Fruit fly (Drosophila melanogaster) whole organism, embryonic: ENCODE results near the gene CG4645.

Experiments used
- Atf6 ChIP-seq: fragments of 200-800 bp; sonication (Bioruptor generic); IDR thresholded peaks from 2 replicates; pipeline ENCODE4 v1.3.6; 2022; ENCODE audit warnings: missing biosample characterization, missing genetic modification characterization
- Awh ChIP-seq: fragments of 200-800 bp; sonication (Bioruptor generic); IDR thresholded peaks from 2 replicates; pipeline ENCODE4, ENCODE4 v1.3.6; 2022; ENCODE audit warnings: missing biosample characterization, missing genetic modification characterization
- CG10147 ChIP-seq: fragments of 200-800 bp; sonication (Bioruptor generic); optimal IDR thresholded peaks from 2 replicates; lab custom pipeline; 2019; ENCODE audit warnings: missing biosample characterization, mild to moderate bottlenecking, missing genetic modification characterization, moderate library complexity
- CG10431 ChIP-seq: fragments of 200-800 bp; sonication (Bioruptor generic); optimal IDR thresholded peaks from 3 replicates; lab custom pipeline; 2018; ENCODE audit warnings: missing biosample characterization, mild to moderate bottlenecking, missing genetic modification characterization
- CG10959 ChIP-seq: fragments of 200-800 bp; sonication (Bioruptor generic); IDR thresholded peaks from 2 replicates; pipeline ENCODE4 v1.3.6; 2022; ENCODE audit warnings: missing biosample characterization, missing genetic modification characterization
- CG11247 ChIP-seq: fragments of 200-800 bp; sonication (Bioruptor generic); IDR thresholded peaks from 2 replicates; pipeline ENCODE4 v1.3.6; 2022; ENCODE audit warnings: missing biosample characterization, missing genetic modification characterization
- CG12071 ChIP-seq: fragments of 200-800 bp; sonication (Bioruptor generic); optimal IDR thresholded peaks from 3 replicates; lab custom pipeline; 2018; ENCODE audit warnings: missing biosample characterization, mild to moderate bottlenecking, missing genetic modification characterization
- CG13287 ChIP-seq: fragments of 200-800 bp; sonication (Bioruptor generic); IDR thresholded peaks from 2 replicates; pipeline ENCODE4 v1.3.6; 2022; ENCODE audit warnings: missing biosample characterization, missing genetic modification characterization; ENCODE audit not compliant: partially characterized antibody
- CG13424 ChIP-seq: fragments of 200-800 bp; sonication (Bioruptor generic); optimal IDR thresholded peaks from 2 replicates; lab custom pipeline; 2019; ENCODE audit warnings: missing biosample characterization, mild to moderate bottlenecking, missing genetic modification characterization, moderate library complexity
- CG14667 ChIP-seq: fragments of 200-800 bp; sonication (Bioruptor generic); IDR thresholded peaks from 2 replicates; pipeline ENCODE4 v1.3.6; 2022; ENCODE audit warnings: missing biosample characterization, missing genetic modification characterization
- CG15601 ChIP-seq: fragments of 200-800 bp; sonication (Bioruptor generic); optimal IDR thresholded peaks from 3 replicates; lab custom pipeline; 2019; ENCODE audit warnings: missing biosample characterization, mild to moderate bottlenecking, missing genetic modification characterization, moderate library complexity
- CG15696 ChIP-seq: fragments of 200-800 bp; sonication (Bioruptor generic); optimal IDR thresholded peaks from 2 replicates; lab custom pipeline; 2019; ENCODE audit warnings: missing biosample characterization, mild to moderate bottlenecking, missing genetic modification characterization, moderate library complexity
- CG16815 ChIP-seq: fragments of 200-800 bp; sonication (Bioruptor generic); optimal IDR thresholded peaks from 3 replicates; lab custom pipeline; 2017; ENCODE audit warnings: missing biosample characterization, mild to moderate bottlenecking, missing genetic modification characterization
- CG16863 ChIP-seq: fragments of 200-800 bp; sonication (Bioruptor generic); optimal IDR thresholded peaks from 3 replicates; lab custom pipeline; 2016; ENCODE audit warnings: missing biosample characterization, missing genetic modification characterization
- CG17912 ChIP-seq: fragments of 200-800 bp; sonication (Bioruptor generic); optimal IDR thresholded peaks from 2 replicates; lab custom pipeline; 2018; ENCODE audit warnings: missing biosample characterization, mild to moderate bottlenecking, missing genetic modification characterization
- CG2202 ChIP-seq: fragments of 200-800 bp; sonication (Bioruptor generic); optimal IDR thresholded peaks from 2 replicates; lab custom pipeline; 2018; ENCODE audit warnings: missing biosample characterization, mild to moderate bottlenecking, missing genetic modification characterization
- CG7271 ChIP-seq: fragments of 200-800 bp; sonication (Bioruptor generic); optimal IDR thresholded peaks from 2 replicates; lab custom pipeline; 2018; ENCODE audit warnings: missing biosample characterization, mild to moderate bottlenecking, missing genetic modification characterization, moderate library complexity
- CG8478 ChIP-seq: fragments of >200 bp; optimal IDR thresholded peaks from 2 replicates; lab custom pipeline; 2018
- CG9215 ChIP-seq: fragments of 200-800 bp; sonication (Bioruptor generic); IDR thresholded peaks from 2 replicates; pipeline ENCODE4 v1.3.6; 2022; ENCODE audit warnings: missing biosample characterization, missing genetic modification characterization
- Dbx ChIP-seq: fragments of 200-800 bp; sonication (Bioruptor generic); IDR thresholded peaks from 3 replicates; pipeline ENCODE4 v1.3.6; 2022; ENCODE audit warnings: missing biosample characterization, missing genetic modification characterization
- Dip3 ChIP-seq: fragments of 200-800 bp; sonication (Bioruptor generic); optimal IDR thresholded peaks from 3 replicates; lab custom pipeline; 2016; ENCODE audit warnings: missing biosample characterization, missing genetic modification characterization
- Doc2 ChIP-seq: fragments of 200-800 bp; sonication (Bioruptor generic); IDR thresholded peaks from 2 replicates; pipeline ENCODE4 v1.3.6; 2022; ENCODE audit warnings: missing biosample characterization, missing genetic modification characterization
- Drgx ChIP-seq: fragments of 200-800 bp; sonication (Bioruptor generic); IDR thresholded peaks from 2 replicates; pipeline ENCODE4 v1.3.6; 2022; ENCODE audit warnings: missing biosample characterization, missing genetic modification characterization
- H15 ChIP-seq: fragments of 200-800 bp; sonication (Bioruptor generic); IDR thresholded peaks from 3 replicates; pipeline ENCODE4 v1.3.6; 2022; ENCODE audit warnings: missing biosample characterization, missing genetic modification characterization
- HLH4C ChIP-seq: fragments of 200-800 bp; sonication (Bioruptor generic); IDR thresholded peaks from 3 replicates; pipeline ENCODE4 v1.3.6; 2022; ENCODE audit warnings: missing biosample characterization, missing genetic modification characterization; ENCODE audit not compliant: partially characterized antibody
- Hand ChIP-seq: fragments of 200-800 bp; sonication (Bioruptor generic); optimal IDR thresholded peaks from 2 replicates; lab custom pipeline; 2017; ENCODE audit warnings: mild to moderate bottlenecking, missing biosample characterization, missing genetic modification reagents, missing genetic modification characterization
- Hey ChIP-seq: fragments of 200-800 bp; sonication (Bioruptor generic); optimal IDR thresholded peaks from 3 replicates; lab custom pipeline; 2018; ENCODE audit warnings: missing biosample characterization, mild to moderate bottlenecking, missing genetic modification characterization
- MTF-1 ChIP-seq: fragments of 200-800 bp; sonication (Bioruptor generic); optimal IDR thresholded peaks from 2 replicates; lab custom pipeline; 2018; ENCODE audit warnings: missing biosample characterization, mild to moderate bottlenecking, missing genetic modification characterization, borderline replicate concordance
- NK7.1 ChIP-seq: fragments of 200-800 bp; sonication (Bioruptor generic); optimal IDR thresholded peaks from 3 replicates; lab custom pipeline; 2016; ENCODE audit warnings: missing biosample characterization, missing genetic modification characterization
- Rfx ChIP-seq: fragments of 200-800 bp; sonication (Bioruptor generic); IDR thresholded peaks from 2 replicates; pipeline ENCODE4 v1.3.6; 2022; ENCODE audit warnings: missing biosample characterization, missing genetic modification characterization
- Rx ChIP-seq: fragments of 200-800 bp; sonication (Bioruptor generic); IDR thresholded peaks from 2 replicates; pipeline ENCODE4 v1.3.6; 2022; ENCODE audit warnings: missing biosample characterization, missing genetic modification characterization
- Stat92E ChIP-seq, 3 experiments: fragments of >200 bp in 2 of 3; fragments of 200-800 bp in 1 of 3; sonication (Bioruptor generic) in 1 of 3; optimal IDR thresholded peaks; 2 replicates each; lab custom pipeline; 2017 to 2019; ENCODE audit warnings: missing biosample characterization in 3 of 3, missing genetic modification characterization in 3 of 3, mild to moderate bottlenecking in 1 of 3, moderate library complexity in 1 of 3
- YL-1 ChIP-seq: fragments of 200-800 bp; sonication (Bioruptor generic); optimal IDR thresholded peaks from 3 replicates; lab custom pipeline; 2017; ENCODE audit warnings: missing biosample characterization, mild to moderate bottlenecking, missing genetic modification characterization
- amos ChIP-seq: fragments of 200-800 bp; sonication (Bioruptor generic); IDR thresholded peaks from 2 replicates; pipeline ENCODE4 v1.3.6; 2022; ENCODE audit warnings: missing biosample characterization, missing genetic modification characterization; ENCODE audit not compliant: partially characterized antibody
- ase ChIP-seq: fragments of 200-800 bp; sonication (Bioruptor generic); IDR thresholded peaks from 3 replicates; pipeline ENCODE4 v1.3.6; 2022; ENCODE audit warnings: missing biosample characterization, missing genetic modification characterization
- az2 ChIP-seq: fragments of 200-800 bp; sonication (Bioruptor generic); optimal IDR thresholded peaks from 3 replicates; lab custom pipeline; 2016; ENCODE audit warnings: missing biosample characterization, missing genetic modification characterization
- bcd ChIP-seq: fragments of 200-800 bp; sonication (Bioruptor generic); optimal IDR thresholded peaks from 2 replicates; lab custom pipeline; 2017; ENCODE audit warnings: missing biosample characterization, mild to moderate bottlenecking, missing genetic modification characterization
- chinmo ChIP-seq: fragments of 200-800 bp; sonication (Bioruptor generic); IDR thresholded peaks from 4 replicates; pipeline ENCODE4 v1.3.6; 2022; ENCODE audit warnings: missing biosample characterization, missing genetic modification characterization; ENCODE audit not compliant: partially characterized antibody
- crol ChIP-seq: fragments of 200-800 bp; sonication (Bioruptor generic); IDR thresholded peaks from 2 replicates; pipeline ENCODE4 v1.3.6; 2022; ENCODE audit warnings: missing biosample characterization, missing genetic modification characterization
- fu2 ChIP-seq: fragments of 200-800 bp; sonication (Bioruptor generic); optimal IDR thresholded peaks from 2 replicates; lab custom pipeline; 2016; ENCODE audit warnings: missing biosample characterization, missing genetic modification characterization
- hbn ChIP-seq: fragments of 200-800 bp; sonication (Bioruptor generic); IDR thresholded peaks from 2 replicates; pipeline ENCODE4 v1.3.6; 2022; ENCODE audit warnings: missing biosample characterization, missing genetic modification characterization; ENCODE audit not compliant: partially characterized antibody
- ind ChIP-seq: fragments of 200-800 bp; sonication (Bioruptor generic); optimal IDR thresholded peaks from 3 replicates; lab custom pipeline; 2016; ENCODE audit warnings: missing biosample characterization, missing genetic modification characterization
- kah ChIP-seq: fragments of 200-800 bp; sonication (Bioruptor generic); optimal IDR thresholded peaks from 2 replicates; lab custom pipeline; 2018; ENCODE audit warnings: missing biosample characterization, mild to moderate bottlenecking, missing genetic modification characterization
- lbe ChIP-seq: fragments of 200-800 bp; sonication (Bioruptor generic); optimal IDR thresholded peaks from 2 replicates; lab custom pipeline; 2016; ENCODE audit warnings: missing biosample characterization, mild to moderate bottlenecking, missing genetic modification characterization
- onecut ChIP-seq: fragments of 200-800 bp; sonication (Bioruptor generic); IDR thresholded peaks from 2 replicates; pipeline ENCODE4 v1.3.6; 2022; ENCODE audit warnings: missing biosample characterization, missing genetic modification characterization
- pnt ChIP-seq: fragments of 200-800 bp; sonication (Bioruptor generic); optimal IDR thresholded peaks from 3 replicates; lab custom pipeline; 2016; ENCODE audit warnings: missing biosample characterization, missing genetic modification characterization
- sisA ChIP-seq: fragments of 200-800 bp; sonication (Bioruptor generic); IDR thresholded peaks from 2 replicates; pipeline ENCODE4 v1.3.6; 2022; ENCODE audit warnings: missing biosample characterization, missing genetic modification characterization
- ssp ChIP-seq: fragments of 200-800 bp; sonication (Bioruptor generic); IDR thresholded peaks from 2 replicates; pipeline ENCODE4 v1.3.6; 2022; ENCODE audit warnings: missing biosample characterization, missing genetic modification characterization
- sug ChIP-seq: fragments of 200-800 bp; optimal IDR thresholded peaks from 2 replicates; lab custom pipeline; 2019; ENCODE audit warnings: missing biosample characterization, mild to moderate bottlenecking, missing genetic modification characterization, moderate library complexity
- trh ChIP-seq: fragments of 200-800 bp; sonication (Bioruptor generic); optimal IDR thresholded peaks from 2 replicates; lab custom pipeline; 2016; ENCODE audit warnings: missing biosample characterization, missing genetic modification characterization
- twi ChIP-seq: fragments of 200-800 bp; optimal IDR thresholded peaks from 2 replicates; lab custom pipeline; 2019; ENCODE audit warnings: missing biosample characterization, mild to moderate bottlenecking, missing genetic modification characterization, moderate library complexity
- wor ChIP-seq: fragments of 200-800 bp; sonication (Bioruptor generic); IDR thresholded peaks from 2 replicates; pipeline ENCODE4 v1.3.6; 2022; ENCODE audit warnings: missing biosample characterization, missing genetic modification characterization

Gene CG4645

DNA sequence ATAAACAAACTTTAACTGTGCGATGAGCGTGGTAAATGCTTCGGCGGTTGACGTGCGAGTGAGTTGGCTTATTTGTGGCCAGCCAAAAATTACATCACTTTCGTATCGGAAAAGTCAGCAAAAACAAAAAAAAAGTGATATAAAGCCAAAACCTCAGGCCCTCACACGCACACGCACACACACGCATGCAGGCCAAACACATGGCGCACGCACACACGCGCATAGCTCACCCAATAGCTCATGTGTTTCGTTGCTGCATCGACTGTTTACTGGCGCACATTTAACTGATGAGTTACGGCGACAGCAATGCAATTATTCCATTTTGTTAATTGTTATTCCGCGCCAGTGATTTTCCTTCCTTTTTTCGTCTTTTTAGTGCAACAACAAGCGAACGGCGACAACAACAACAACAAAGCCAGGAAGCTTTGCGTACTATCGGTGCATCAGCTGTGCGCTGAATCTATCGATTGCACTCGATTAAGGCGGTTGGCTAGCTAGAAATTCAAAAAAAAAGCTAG lies 6.6 kb upstream of the CG4645 start, which contains the start of gene Flad1 (continued):
- TF ChIP-seq Atf6 (GFP tag; lab: Robert Waterston, UW) (no peak), CG9215 (GFP tag; lab: Robert Waterston, UW) (no peak), ssp (GFP tag; lab: Robert Waterston, UW) (no peak), Hand (GFP tag; lab: Kevin White, UChicago) (no peak), sug (tag; lab: Kevin White, UChicago) (peak; percentile 9), bcd (GFP tag; lab: Kevin White, UChicago) (no peak), onecut (GFP tag; lab: Robert Waterston, UW) (no peak), CG14667 (GFP tag; lab: Robert Waterston, UW) (no peak), CG10147 (no peak), Awh (no peak), lbe (GFP tag; lab: Kevin White, UChicago) (no peak), CG2202 (tag; lab: Kevin White, UChicago) (no peak), CG15601 (tag; lab: Kevin White, UChicago) (no peak), CG17912 (no peak), trh (no peak), CG10431 (GFP tag; lab: Kevin White, UChicago) (no peak), Rfx (GFP tag; lab: Robert Waterston, UW) (no peak), amos (peak; percentile 57; the same call in 1 of the 2 replicates), ind (GFP tag; lab: Kevin White, UChicago) (no peak), YL-1 (GFP tag; lab: Kevin White, UChicago) (peak; percentile 72), CG16863 (GFP tag; lab: Kevin White, UChicago) (no peak), twi (tag; lab: Kevin White, UChicago) (peak; percentile 71), kah (no peak), chinmo (GFP tag; lab: Robert Waterston, UW) (0 out of 4 replicates have a peak, but pooled peaks have one; percentile 54), NK7.1 (no peak), MTF-1 (GFP tag; lab: Kevin White, UChicago) (no peak), CG12071 (no peak), Hey (no peak), CG10959 (GFP tag; lab: Robert Waterston, UW) (no peak), hbn (peak; percentile 54), az2 (GFP tag; lab: Kevin White, UChicago) (no peak), CG16815 (GFP tag; lab: Kevin White, UChicago) (no peak), Doc2 (no peak), Rx (GFP tag; lab: Robert Waterston, UW) (no peak), CG13287 (GFP tag; lab: Robert Waterston, UW) (peak; percentile 69), crol (GFP tag; lab: Robert Waterston, UW) (no peak), ase (no peak), H15 (GFP tag; lab: Robert Waterston, UW) (no peak), HLH4C (GFP tag; lab: Robert Waterston, UW) (peak; percentile 56; the same call in 1 of the 3 replicates), Drgx (GFP tag; lab: Robert Waterston, UW) (no peak), fu2 (no peak), Dip3 (GFP tag; lab: Kevin White, UChicago) (no peak), CG15696 (tag; lab: Kevin White, UChicago) (no peak), CG7271 (tag; lab: Kevin White, UChicago) (no peak), CG13424 (no peak), CG11247 (GFP tag; lab: Robert Waterston, UW) (no peak), Dbx (GFP tag; lab: Robert Waterston, UW) (no peak), pnt (no peak), wor (GFP tag; lab: Robert Waterston, UW) (no peak), Stat92E (GFP tag; optimal IDR thresholded peaks at IDR 0.05; lab: Kevin White, UChicago) (no peak), CG8478 (lab: Kevin White, UChicago) (peak; percentile 88), sisA (GFP tag; lab: Robert Waterston, UW) (no peak)
